Worm (Caenorhabditis elegans): ENCODE results near the gene mltn-10.

mltn-10 gene

ce11 chrII:14599933-14600630, 22.8 kb upstream of the mltn-10 start (continued):
- TF ChIP-seq unc-62 (GFP tag; optimal IDR thresholded peaks at IDR 0.05 in 1 of 2) (no peak), unc-62 (tag; optimal IDR thresholded peaks at IDR 0.05) (no peak), zip-2 (tag; optimal IDR thresholded peaks at IDR 0.05) (no peak), gei-8 (GFP tag; optimal IDR thresholded peaks at IDR 0.05) (no peak), tag-97 (GFP tag; IDR thresholded peaks at IDR 0.05) (no peak), Y105C5A.15 (GFP tag; IDR thresholded peaks at IDR 0.05) (no peak)

ce11 chrII:14600852-14601313, 22.0 kb upstream of the mltn-10 start, which contains the start of gene tps-2:
Gene tps-2, plus strand, starts transcription at chrII:14600902.
- TF ChIP-seq lim-7 (GFP tag; IDR thresholded peaks at IDR 0.05) (no peak), dmd-9 (GFP tag; IDR thresholded peaks at IDR 0.05) (no peak), ztf-11 (tag; optimal IDR thresholded peaks at IDR 0.05) (no peak), arid-1 (GFP tag; conservative IDR thresholded peaks at IDR 0.05) (peak; percentile 12; the same call in 1 of the 2 replicates), lin-15B (tag; optimal IDR thresholded peaks at IDR 0.05) (no peak), ceh-32 (tag; optimal IDR thresholded peaks at IDR 0.05; ENCODE audit: poor library complexity) (no peak), sdz-12 (GFP tag; optimal IDR thresholded peaks at IDR 0.05) (peak; percentile 28), dve-1 (tag; optimal IDR thresholded peaks at IDR 0.05; ENCODE audit: insufficient read depth) (no peak), F26F4.8 (GFP tag; conservative IDR thresholded peaks at IDR 0.05) (no peak), ZK337.2 (GFP tag; IDR thresholded peaks at IDR 0.05) (no peak), zag-1 (tag; optimal IDR thresholded peaks at IDR 0.05) (no peak), mep-1 (tag; optimal IDR thresholded peaks at IDR 0.05) (peak; percentile 9), unc-62 (GFP tag; optimal IDR thresholded peaks at IDR 0.05 in 1 of 2) (no peak), unc-62 (tag; optimal IDR thresholded peaks at IDR 0.05) (no peak), mdl-1 (tag; optimal IDR thresholded peaks at IDR 0.05) (no peak), Y105C5A.15 (GFP tag; IDR thresholded peaks at IDR 0.05) (0 out of 2 replicates have a peak, but pooled peaks have one; percentile 28), zfp-3 (GFP tag; conservative IDR thresholded peaks at IDR 0.05) (no peak; the same call in 1 of the 2 replicates), Y75B8A.6 (GFP tag; IDR thresholded peaks at IDR 0.05) (peak; percentile 5; the same call in 1 of the 2 replicates), duxl-1 (tag; optimal IDR thresholded peaks at IDR 0.05; ENCODE audit: poor library complexity) (no peak), dmd-6 (GFP tag; IDR thresholded peaks at IDR 0.05) (no peak), nhr-102 (tag; optimal IDR thresholded peaks at IDR 0.05) (no peak), egl-43 (GFP tag; IDR thresholded peaks at IDR 0.05) (no peak), ctbp-1 (GFP tag; IDR thresholded peaks at IDR 0.05) (peak; percentile 29; the same call in 1 of the 2 replicates), zfp-2 (tag; optimal IDR thresholded peaks at IDR 0.05) (no peak), snpc-1.2 (GFP tag; IDR thresholded peaks at IDR 0.05) (no peak), lsy-2 (tag; optimal IDR thresholded peaks at IDR 0.05) (peak in 1 of 2 experiments; percentile 18), F49E8.2 (tag; optimal IDR thresholded peaks at IDR 0.05; ENCODE audit: borderline replicate concordance) (no peak), T20F7.1 (GFP tag; optimal IDR thresholded peaks at IDR 0.05) (peak; percentile 0), skn-1 (tag; optimal IDR thresholded peaks at IDR 0.05) (no peak), unc-130 (GFP tag; optimal IDR thresholded peaks at IDR 0.05) (no peak), aha-1 (tag) (peak; percentile 96), R02D3.7 (tag; optimal IDR thresholded peaks at IDR 0.05) (no peak)

ce11 chrII:14602735-14603134, 20.1 kb upstream of the mltn-10 start:
- peak; percentile 96 for TF ChIP-seq aha-1 (tag)
- TF ChIP-seq php-3 (GFP tag; IDR thresholded peaks at IDR 0.05) = 0 out of 2 replicates have a peak, but pooled peaks have one; percentile 27
- no peak for TF ChIP-seq dmd-8 (GFP tag; IDR thresholded peaks at IDR 0.05)
- TF ChIP-seq ama-1 (optimal IDR thresholded peaks at IDR 0.05) = peak; percentile 34
- no peak for TF ChIP-seq F44E2.7 (GFP tag; IDR thresholded peaks at IDR 0.05)

All from whole organism, L4 larva.